Worm (Caenorhabditis elegans) whole organism, young adult: ENCODE data around the gene emb-30.

ENCODE experiments used
- F57C9.4 ChIP-seq: sonication (generic microtip); optimal IDR thresholded peaks from 2 replicates; lab custom pipeline; 2017; ENCODE audit warnings: mild to moderate bottlenecking, missing genetic modification characterization, missing compliant biosample characterization
- attf-5 ChIP-seq: fragments of 200-800 bp; sonication (Bioruptor generic); optimal IDR thresholded peaks from 2 replicates; lab custom pipeline; 2018; ENCODE audit warnings: mild to moderate bottlenecking, missing genetic modification characterization, missing compliant biosample characterization
- ceh-79 ChIP-seq: sonication (generic microtip); optimal IDR thresholded peaks from 2 replicates; lab custom pipeline; 2017; ENCODE audit warnings: mild to moderate bottlenecking, missing genetic modification characterization, missing compliant biosample characterization
- dpl-1 ChIP-seq: fragments of 150-350 bp; optimal IDR thresholded peaks from 2 replicates; lab custom pipeline; 2014; ENCODE audit warnings: missing biosample characterization, missing genetic modification reagents, missing genetic modification characterization
- hsf-1 ChIP-seq: fragments of 200-800 bp; sonication (Bioruptor generic); IDR thresholded peaks from 2 replicates; pipeline ENCODE4 v1.3.6; 2022; ENCODE audit warnings: missing genetic modification reagents, missing genetic modification characterization, missing compliant biosample characterization
- lag-1 ChIP-seq: fragments of 200-800 bp; sonication (Bioruptor generic); IDR thresholded peaks from 2 replicates; pipeline ENCODE4 v1.3.6; 2022; ENCODE audit warnings: missing genetic modification reagents, missing genetic modification characterization, missing compliant biosample characterization
- lsl-1 ChIP-seq: fragments of 200-800 bp; sonication (Bioruptor generic); optimal IDR thresholded peaks from 2 replicates; lab custom pipeline; 2018; ENCODE audit warnings: mild to moderate bottlenecking, missing genetic modification characterization, moderate library complexity, missing compliant biosample characterization
- tlf-1 ChIP-seq: fragments of 200-800 bp; sonication (Bioruptor generic); optimal IDR thresholded peaks from 2 replicates; lab custom pipeline; 2018; ENCODE audit warnings: mild to moderate bottlenecking, missing genetic modification characterization, missing compliant biosample characterization

DNA sequence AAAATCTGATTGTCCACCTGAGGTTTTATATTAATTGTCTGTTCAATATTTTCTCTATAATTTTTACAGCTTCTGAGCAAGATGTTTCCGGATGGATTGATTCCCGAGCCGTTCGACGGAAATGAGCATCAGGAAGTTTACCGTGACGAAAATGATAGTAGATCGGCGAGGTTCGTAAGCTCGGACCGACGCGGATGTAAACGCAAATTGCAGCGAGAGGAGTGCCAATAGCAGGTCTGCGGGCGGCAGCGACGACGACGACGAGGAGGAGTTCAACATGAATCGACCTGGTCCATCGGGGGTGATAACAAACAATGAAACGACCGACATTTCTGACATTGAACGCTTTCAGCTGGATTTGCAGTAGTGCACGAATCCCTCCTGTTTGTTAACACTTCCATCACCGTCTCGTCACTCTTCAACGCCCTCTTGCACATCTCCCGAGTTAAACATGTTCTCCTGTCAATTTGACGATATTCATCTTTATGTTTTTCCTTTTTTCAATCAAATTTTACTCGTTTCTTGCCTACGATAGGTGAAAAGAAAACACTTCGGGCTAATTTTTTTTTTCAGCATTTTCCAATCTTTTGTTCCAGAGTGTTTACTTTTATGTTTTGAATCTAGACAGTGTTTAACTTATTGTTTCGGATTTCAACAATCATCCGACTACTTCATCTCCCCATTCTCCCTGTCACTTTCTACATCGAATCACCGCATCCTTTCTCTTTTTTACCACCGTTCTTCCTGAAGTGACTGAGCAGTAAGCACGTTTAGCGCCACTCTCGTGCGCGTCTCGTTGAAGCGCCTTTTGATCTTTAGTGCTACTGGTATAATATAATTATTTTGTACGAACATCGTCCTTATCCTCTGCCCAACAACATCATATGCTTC lies 20.9 kb upstream of the emb-30 start:
- TF ChIP-seq hsf-1 (GFP tag; lab: Robert Waterston, UW) (no peak; the same call in 1 of the 2 replicates), tlf-1 (GFP tag; lab: Kevin White, UChicago) (no peak), attf-5 (no peak), lag-1 (GFP tag; lab: Robert Waterston, UW) (no peak), lsl-1 (GFP tag; lab: Kevin White, UChicago) (peak; percentile 17), ceh-79 (tag; lab: Kevin White, UChicago) (no peak), dpl-1 (GFP tag; lab: Kevin White, UChicago) (no peak), F57C9.4 (tag; lab: Kevin White, UChicago) (no peak)
